Worm (Caenorhabditis elegans): ENCODE measurements around the gene egas-4.

ce11 chrIV:7468638-7469037 lies 29.0 kb downstream of the egas-4 start:
- TF ChIP-seq rnt-1 (tag; optimal IDR thresholded peaks at IDR 0.05) (no peak), fkh-10 (GFP tag; optimal IDR thresholded peaks at IDR 0.05) (no peak), pros-1 (tag; optimal IDR thresholded peaks at IDR 0.05) (no peak), ama-1 (optimal IDR thresholded peaks at IDR 0.05) (no peak), fkh-6 (tag; optimal IDR thresholded peaks at IDR 0.05) (no peak), pqm-1 (tag; optimal IDR thresholded peaks at IDR 0.05) (no peak)

All from whole organism, late embryonic.